Worm (Caenorhabditis elegans): ENCODE data around the gene R11G1.7.

ce11 chrX:3689802-3690201 is 33.7 kb downstream of the R11G1.7 start:
- TF ChIP-seq nhr-12 (tag; optimal IDR thresholded peaks at IDR 0.05) (no peak), unc-62 (GFP tag; optimal IDR thresholded peaks at IDR 0.05) (no peak), ceh-82 (tag; optimal IDR thresholded peaks at IDR 0.05) (no peak), peb-1 (tag; optimal IDR thresholded peaks at IDR 0.05) (no peak), aly-2 (tag; optimal IDR thresholded peaks at IDR 0.05) (no peak), C34F6.9 (tag; optimal IDR thresholded peaks at IDR 0.05) (no peak), nhr-6 (tag; optimal IDR thresholded peaks at IDR 0.05) (no peak), nhr-23 (tag; optimal IDR thresholded peaks at IDR 0.05) (no peak), fos-1 (tag; optimal IDR thresholded peaks at IDR 0.05) (no peak), ztf-11 (tag; optimal IDR thresholded peaks at IDR 0.05) (no peak), unc-39 (tag; optimal IDR thresholded peaks at IDR 0.05) (no peak), snpc-4 (tag; optimal IDR thresholded peaks at IDR 0.05) (no peak), ama-1 (optimal IDR thresholded peaks at IDR 0.05) (no peak), egl-27 (tag; optimal IDR thresholded peaks at IDR 0.05) (no peak)
